Worm (Caenorhabditis elegans) whole organism, young adult: ENCODE results near the gene mec-3.

Source experiments
- B0019.2 ChIP-seq: fragments of 200-800 bp; sonication (Bioruptor generic); conservative IDR thresholded peaks from 2 replicates; pipeline ENCODE4 v1.3.6; 2022; ENCODE audit warnings: missing genetic modification reagents, missing genetic modification characterization, missing compliant biosample characterization
- B0336.3 ChIP-seq: fragments of 200-800 bp; sonication (Bioruptor generic); IDR thresholded peaks from 2 replicates; pipeline ENCODE4 v1.3.6; 2022; ENCODE audit warnings: missing genetic modification characterization, missing compliant biosample characterization
- F22D6.2 ChIP-seq: sonication (generic microtip); optimal IDR thresholded peaks from 2 replicates; lab custom pipeline; 2016; ENCODE audit warnings: mild to moderate bottlenecking, missing genetic modification characterization, missing compliant biosample characterization
- F52B5.7 ChIP-seq: sonication (generic microtip); optimal IDR thresholded peaks from 2 replicates; lab custom pipeline; 2016; ENCODE audit warnings: mild to moderate bottlenecking, missing genetic modification characterization, missing compliant biosample characterization
- T07F8.4 ChIP-seq: sonication (generic microtip); optimal IDR thresholded peaks from 2 replicates; lab custom pipeline; 2016; ENCODE audit warnings: mild to moderate bottlenecking, missing genetic modification characterization, moderate library complexity, missing compliant biosample characterization
- Y53G8AR.9 ChIP-seq: fragments of 200-800 bp; sonication (Bioruptor generic); conservative IDR thresholded peaks from 2 replicates; pipeline ENCODE4 v1.3.6; 2022; ENCODE audit warnings: missing genetic modification reagents, missing genetic modification characterization, missing compliant biosample characterization
- Y56A3A.18 ChIP-seq: fragments of 200-800 bp; sonication (Bioruptor generic); IDR thresholded peaks from 2 replicates; pipeline ENCODE4 v1.3.6; 2022; ENCODE audit warnings: missing genetic modification reagents, missing genetic modification characterization, missing compliant biosample characterization
- Y67H2A.10 ChIP-seq: fragments of 200-800 bp; sonication (Bioruptor generic); conservative IDR thresholded peaks from 2 replicates; pipeline ENCODE4 v1.3.6; 2022; ENCODE audit warnings: missing genetic modification reagents, missing genetic modification characterization, missing compliant biosample characterization
- atf-7 ChIP-seq: sonication (generic microtip); optimal IDR thresholded peaks from 2 replicates; lab custom pipeline; 2017; ENCODE audit warnings: mild to moderate bottlenecking, missing genetic modification characterization, missing compliant biosample characterization
- attf-6 ChIP-seq: fragments of 200-800 bp; sonication (Bioruptor generic); IDR thresholded peaks from 2 replicates; pipeline ENCODE4 v1.3.6; 2022; ENCODE audit warnings: missing genetic modification reagents, missing genetic modification characterization, missing compliant biosample characterization
- cebp-1 ChIP-seq, 2 experiments: fragments of 200-800 bp in 1 of 2; sonication (Bioruptor generic) in 1 of 2; sonication (generic microtip) in 1 of 2; IDR thresholded peaks in 1 of 2; optimal IDR thresholded peaks in 1 of 2; 2 replicates each; pipeline versions ENCODE4 v1.3.6 to Lab custom; 2017 to 2022; ENCODE audit warnings: missing compliant biosample characterization in 2 of 2, missing genetic modification characterization in 2 of 2, mild to moderate bottlenecking in 1 of 2, missing genetic modification reagents in 1 of 2, moderate library complexity in 1 of 2
- ceh-79 ChIP-seq: sonication (generic microtip); optimal IDR thresholded peaks from 2 replicates; lab custom pipeline; 2017; ENCODE audit warnings: mild to moderate bottlenecking, missing genetic modification characterization, missing compliant biosample characterization
- chd-7 ChIP-seq: sonication (generic microtip); optimal IDR thresholded peaks from 2 replicates; lab custom pipeline; 2016; ENCODE audit warnings: mild to moderate bottlenecking, missing genetic modification characterization, moderate library complexity, missing compliant biosample characterization
- dox-1 ChIP-seq: fragments of 200-800 bp; sonication (Bioruptor generic); IDR thresholded peaks from 2 replicates; pipeline ENCODE4 v1.3.6; 2022; ENCODE audit warnings: missing genetic modification reagents, missing genetic modification characterization, missing compliant biosample characterization
- egl-18 ChIP-seq: fragments of 200-800 bp; sonication (Bioruptor generic); IDR thresholded peaks from 2 replicates; pipeline ENCODE4 v1.3.6; 2022; ENCODE audit warnings: missing genetic modification reagents, missing genetic modification characterization, missing compliant biosample characterization
- ekl-4 ChIP-seq: fragments of 200-800 bp; sonication (Bioruptor generic); IDR thresholded peaks from 2 replicates; pipeline ENCODE4 v1.3.6; 2022; ENCODE audit warnings: missing genetic modification reagents, missing genetic modification characterization, missing compliant biosample characterization
- ets-4 ChIP-seq: fragments of 200-800 bp; sonication (Bioruptor generic); optimal IDR thresholded peaks from 2 replicates; lab custom pipeline; 2018; ENCODE audit warnings: mild to moderate bottlenecking, missing genetic modification characterization, missing compliant biosample characterization
- gei-17 ChIP-seq: fragments of 200-800 bp; sonication (Bioruptor generic); optimal IDR thresholded peaks from 2 replicates; lab custom pipeline; 2018; ENCODE audit warnings: mild to moderate bottlenecking, missing genetic modification characterization, missing compliant biosample characterization
- him-1 ChIP-seq: sonication (generic microtip); optimal IDR thresholded peaks from 2 replicates; lab custom pipeline; 2016; ENCODE audit warnings: missing genotype, missing genetic modification reagents, missing genetic modification characterization, missing compliant biosample characterization
- hsf-1 ChIP-seq: fragments of 200-800 bp; sonication (Bioruptor generic); IDR thresholded peaks from 2 replicates; pipeline ENCODE4 v1.3.6; 2022; ENCODE audit warnings: missing genetic modification reagents, missing genetic modification characterization, missing compliant biosample characterization
- lin-40 ChIP-seq: sonication (generic microtip); optimal IDR thresholded peaks from 2 replicates; lab custom pipeline; 2016; ENCODE audit warnings: missing genetic modification characterization, mild to moderate bottlenecking, missing compliant biosample characterization, missing genotype, missing genetic modification reagents
- lsl-1 ChIP-seq: fragments of 200-800 bp; sonication (Bioruptor generic); optimal IDR thresholded peaks from 2 replicates; lab custom pipeline; 2018; ENCODE audit warnings: mild to moderate bottlenecking, missing genetic modification characterization, moderate library complexity, missing compliant biosample characterization
- madf-3 ChIP-seq: fragments of 200-800 bp; sonication (Bioruptor generic); IDR thresholded peaks from 2 replicates; pipeline ENCODE4 v1.3.6; 2022; ENCODE audit warnings: missing genetic modification reagents, missing genetic modification characterization, missing compliant biosample characterization
- mel-28 ChIP-seq: sonication (generic microtip); optimal IDR thresholded peaks from 2 replicates; lab custom pipeline; 2016; ENCODE audit warnings: borderline replicate concordance, mild to moderate bottlenecking, missing genetic modification characterization, missing compliant biosample characterization
- nfya-2 ChIP-seq: fragments of 200-800 bp; sonication (Bioruptor generic); IDR thresholded peaks from 2 replicates; pipeline ENCODE4 v1.3.6; 2022; ENCODE audit warnings: missing genetic modification reagents, missing genetic modification characterization, missing compliant biosample characterization
- nhr-120 ChIP-seq: fragments of 200-800 bp; sonication (Bioruptor generic); IDR thresholded peaks from 2 replicates; pipeline ENCODE4 v1.3.6; 2022; ENCODE audit warnings: missing genetic modification characterization, missing compliant biosample characterization
- nhr-80 ChIP-seq: sonication (generic microtip); optimal IDR thresholded peaks from 2 replicates; lab custom pipeline; 2016; ENCODE audit warnings: missing genetic modification characterization, missing compliant biosample characterization
- sdz-38 ChIP-seq: sonication (generic microtip); optimal IDR thresholded peaks from 2 replicates; lab custom pipeline; 2016; ENCODE audit warnings: missing genotype, missing genetic modification characterization, missing compliant biosample characterization
- sea-2 ChIP-seq: fragments of 200-800 bp; sonication (Bioruptor generic); IDR thresholded peaks from 2 replicates; pipeline ENCODE4 v1.3.6; 2022; ENCODE audit warnings: missing genetic modification characterization, missing compliant biosample characterization
- snpc-1.1 ChIP-seq: sonication (generic microtip); optimal IDR thresholded peaks from 2 replicates; lab custom pipeline; 2017; ENCODE audit warnings: missing genetic modification characterization, mild to moderate bottlenecking, missing compliant biosample characterization, antibody characterized with exemption, moderate library complexity, missing genotype, missing genetic modification reagents; ENCODE audit not compliant: insufficient read depth
- tbx-9 ChIP-seq: sonication (generic microtip); optimal IDR thresholded peaks from 2 replicates; lab custom pipeline; 2016; ENCODE audit warnings: borderline replicate concordance, missing genetic modification characterization, inconsistent platforms, missing compliant biosample characterization
- ztf-18 ChIP-seq: sonication (generic microtip); optimal IDR thresholded peaks from 2 replicates; lab custom pipeline; 2016; ENCODE audit warnings: missing genotype, mild to moderate bottlenecking, missing genetic modification characterization, missing compliant biosample characterization
- ztf-6 ChIP-seq: fragments of 200-800 bp; sonication (Bioruptor generic); IDR thresholded peaks from 2 replicates; pipeline ENCODE4 v1.3.6; 2022; ENCODE audit warnings: missing genetic modification reagents, missing genetic modification characterization, missing compliant biosample characterization

Gene mec-3

DNA sequence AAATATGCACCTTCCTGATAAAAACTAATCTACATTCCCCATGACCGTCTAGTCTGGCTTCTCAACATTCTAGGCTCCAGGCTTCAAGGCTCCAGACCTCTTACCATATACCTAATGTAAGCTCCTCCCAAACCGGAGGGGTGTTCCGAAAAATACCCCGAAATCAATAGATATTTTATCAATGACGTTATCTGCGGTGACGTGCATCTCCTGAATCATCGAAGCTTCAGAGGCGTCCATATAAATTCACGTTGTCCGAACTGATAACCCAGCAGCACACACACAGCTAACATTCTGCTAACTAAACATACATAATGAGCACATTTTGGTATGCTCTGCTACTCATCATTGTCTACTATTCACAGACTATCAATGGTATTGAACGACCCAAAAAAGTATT lies 7.8 kb upstream of the mec-3 start, which contains the start of gene ugt-44:
TSS of gene ugt-44 (plus strand) at position 248 of the 400 bp plus-strand sequence.
- TF ChIP-seq snpc-1.1 (no peak), dox-1 (GFP tag; lab: Robert Waterston, UW) (peak; percentile 40; the same call in 1 of the 2 replicates), ets-4 (peak; percentile 71), sdz-38 (tag; lab: Kevin White, UChicago) (no peak), B0336.3 (GFP tag; lab: Robert Waterston, UW) (0 out of 2 replicates have a peak, but pooled peaks have one; percentile 23), nhr-80 (tag; lab: Kevin White, UChicago) (peak; percentile 66), atf-7 (tag; lab: Kevin White, UChicago) (peak; percentile 81)

ce11 chrIV:10468662-10469061 lies 7.0 kb upstream of the mec-3 start:
- TF ChIP-seq nhr-80 (tag; lab: Kevin White, UChicago): peak; percentile 59
- TF ChIP-seq Y67H2A.10 (GFP tag; lab: Robert Waterston, UW): no peak

- TF ChIP-seq Y67H2A.10 (GFP tag; lab: Robert Waterston, UW) (no peak), mel-28 (tag; lab: Kevin White, UChicago) (no peak), cebp-1 (GFP tag; IDR thresholded peaks at IDR 0.05; lab: Robert Waterston, UW) (0 out of 2 replicates have a peak, but pooled peaks have one; percentile 29), cebp-1 (tag; optimal IDR thresholded peaks at IDR 0.05; lab: Kevin White, UChicago) (peak; percentile 44), T07F8.4 (tag; lab: Kevin White, UChicago) (no peak), nhr-80 (tag; lab: Kevin White, UChicago) (peak; percentile 89), sea-2 (GFP tag; lab: Robert Waterston, UW) (no peak), hsf-1 (GFP tag; lab: Robert Waterston, UW) (no peak), lin-40 (tag; lab: Kevin White, UChicago) (no peak), atf-7 (tag; lab: Kevin White, UChicago) (peak; percentile 5)
Observed at ce11 chrIV:10467347-10467746, 5.7 kb upstream of the mec-3 start.

DNA sequence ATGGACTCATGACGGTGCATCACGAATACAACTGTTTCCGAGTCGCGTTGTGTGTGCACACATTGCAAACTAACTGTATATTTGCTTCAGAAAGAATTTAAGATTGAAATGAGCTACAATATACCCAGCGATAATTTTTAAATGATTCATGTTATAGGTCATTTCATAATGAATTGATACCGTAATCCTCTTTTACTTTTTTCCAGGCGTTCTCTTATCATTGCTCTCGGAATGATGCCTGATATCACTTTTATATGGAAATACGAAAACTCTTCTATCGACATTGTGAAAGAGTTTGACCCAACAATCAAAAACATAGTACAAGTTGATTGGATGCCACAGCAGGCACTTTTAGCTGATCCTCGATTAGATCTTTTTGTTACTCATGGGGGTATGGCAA lies 4.7 kb upstream of the mec-3 start:
- TF ChIP-seq nfya-2 (GFP tag; lab: Robert Waterston, UW) (no peak), Y53G8AR.9 (no peak), madf-3 (GFP tag; lab: Robert Waterston, UW) (no peak), lsl-1 (GFP tag; lab: Kevin White, UChicago) (no peak), cebp-1 (GFP tag; IDR thresholded peaks at IDR 0.05; lab: Robert Waterston, UW) (peak; percentile 55; the same call in 1 of the 2 replicates), cebp-1 (tag; optimal IDR thresholded peaks at IDR 0.05; lab: Kevin White, UChicago) (peak; percentile 57), gei-17 (GFP tag; lab: Kevin White, UChicago) (no peak), chd-7 (tag; lab: Kevin White, UChicago) (no peak), nhr-80 (tag; lab: Kevin White, UChicago) (peak; percentile 73)
- TF ChIP-seq, all 124 proteins: peak for 2

DNA sequence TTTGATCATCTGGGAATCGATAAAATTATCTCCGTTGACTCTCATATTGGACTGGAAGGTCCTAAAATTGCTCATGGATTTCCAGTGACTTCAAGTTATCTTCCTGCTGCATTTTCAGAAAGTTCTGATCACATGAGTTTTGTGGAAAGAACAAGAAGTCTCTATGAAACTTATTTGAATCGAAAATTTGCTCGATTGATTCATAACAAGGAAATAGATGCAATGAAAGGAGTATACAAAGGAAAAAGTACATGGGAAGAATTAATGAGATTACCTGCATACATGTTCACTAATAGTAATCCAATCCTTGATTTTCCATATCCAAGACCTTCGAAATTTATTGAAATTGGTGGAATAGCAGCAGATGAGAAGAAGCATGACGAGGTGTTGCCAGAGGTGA lies 4.1 kb upstream of the mec-3 start:
- TF ChIP-seq nfya-2 (GFP tag; lab: Robert Waterston, UW) (no peak), attf-6 (GFP tag; lab: Robert Waterston, UW) (no peak), ztf-18 (tag; lab: Kevin White, UChicago) (no peak), him-1 (tag; lab: Kevin White, UChicago) (no peak), tbx-9 (tag; lab: Kevin White, UChicago) (no peak), ekl-4 (GFP tag; lab: Robert Waterston, UW) (no peak), ztf-6 (no peak), nhr-120 (GFP tag; lab: Robert Waterston, UW) (no peak), F52B5.7 (tag; lab: Kevin White, UChicago) (no peak), ceh-79 (tag; lab: Kevin White, UChicago) (no peak), egl-18 (no peak), B0019.2 (GFP tag; lab: Robert Waterston, UW) (no peak), Y56A3A.18 (GFP tag; lab: Robert Waterston, UW) (no peak), F22D6.2 (tag; lab: Kevin White, UChicago) (no peak), Y67H2A.10 (GFP tag; lab: Robert Waterston, UW) (no peak)
